Worm (Caenorhabditis elegans) whole organism, young adult: ENCODE measurements around the gene erfa-3.

ENCODE experiments used
- B0261.1 ChIP-seq: sonication (generic microtip); optimal IDR thresholded peaks from 2 replicates; lab custom pipeline; 2016; ENCODE audit warnings: mild to moderate bottlenecking, missing genetic modification characterization, moderate library complexity, missing compliant biosample characterization
- B0336.3 ChIP-seq: fragments of 200-800 bp; sonication (Bioruptor generic); IDR thresholded peaks from 2 replicates; pipeline ENCODE4 v1.3.6; 2022; ENCODE audit warnings: missing genetic modification characterization, missing compliant biosample characterization
- C06A6.2 ChIP-seq: fragments of 200-800 bp; sonication (Bioruptor generic); conservative IDR thresholded peaks from 2 replicates; pipeline ENCODE4 v1.3.6; 2022; ENCODE audit warnings: missing genetic modification characterization, missing compliant biosample characterization
- D2030.7 ChIP-seq: fragments of 200-800 bp; sonication (Bioruptor generic); IDR thresholded peaks from 2 replicates; pipeline ENCODE4 v1.3.6; 2022; ENCODE audit warnings: missing genetic modification reagents, missing genetic modification characterization, missing compliant biosample characterization
- F10E7.11 ChIP-seq: sonication (generic microtip); optimal IDR thresholded peaks from 2 replicates; lab custom pipeline; 2017; ENCODE audit warnings: mild to moderate bottlenecking, missing genetic modification characterization, moderate library complexity, missing compliant biosample characterization
- F33H1.4 ChIP-seq: fragments of 200-800 bp; sonication (Bioruptor generic); IDR thresholded peaks from 2 replicates; pipeline ENCODE4 v1.3.6; 2022; ENCODE audit warnings: missing genetic modification reagents, missing genetic modification characterization, missing compliant biosample characterization
- F49E8.2 ChIP-seq: sonication (generic microtip); optimal IDR thresholded peaks from 3 replicates; lab custom pipeline; 2017; ENCODE audit warnings: missing genetic modification characterization, mild to moderate bottlenecking, missing compliant biosample characterization, antibody characterized with exemption, moderate library complexity; ENCODE audit not compliant: insufficient read depth
- F57A8.1 ChIP-seq: fragments of 200-800 bp; sonication (Bioruptor generic); optimal IDR thresholded peaks from 2 replicates; lab custom pipeline; 2018; ENCODE audit warnings: mild to moderate bottlenecking, missing genetic modification characterization, moderate library complexity, missing compliant biosample characterization
- K12H6.12 ChIP-seq: fragments of 200-800 bp; sonication (Bioruptor generic); optimal IDR thresholded peaks from 2 replicates; lab custom pipeline; 2018; ENCODE audit warnings: mild to moderate bottlenecking, missing genetic modification characterization, missing compliant biosample characterization
- T07F8.4 ChIP-seq: sonication (generic microtip); optimal IDR thresholded peaks from 2 replicates; lab custom pipeline; 2016; ENCODE audit warnings: mild to moderate bottlenecking, missing genetic modification characterization, moderate library complexity, missing compliant biosample characterization
- Y67H2A.10 ChIP-seq: fragments of 200-800 bp; sonication (Bioruptor generic); conservative IDR thresholded peaks from 2 replicates; pipeline ENCODE4 v1.3.6; 2022; ENCODE audit warnings: missing genetic modification reagents, missing genetic modification characterization, missing compliant biosample characterization
- aptf-2 ChIP-seq: fragments of 200-800 bp; sonication (Bioruptor generic); conservative IDR thresholded peaks from 2 replicates; pipeline ENCODE4 v1.3.6; 2022; ENCODE audit warnings: missing genetic modification reagents, missing genetic modification characterization, missing compliant biosample characterization
- atf-7 ChIP-seq: sonication (generic microtip); optimal IDR thresholded peaks from 2 replicates; lab custom pipeline; 2017; ENCODE audit warnings: mild to moderate bottlenecking, missing genetic modification characterization, missing compliant biosample characterization
- athp-1 ChIP-seq: sonication (generic microtip); optimal IDR thresholded peaks from 2 replicates; lab custom pipeline; 2017; ENCODE audit warnings: mild to moderate bottlenecking, missing genetic modification characterization, missing compliant biosample characterization
- ceh-100 ChIP-seq: fragments of 200-800 bp; sonication (Bioruptor generic); IDR thresholded peaks from 2 replicates; pipeline ENCODE4 v1.3.6; 2022; ENCODE audit warnings: missing genetic modification reagents, missing genetic modification characterization, missing compliant biosample characterization
- ceh-40 ChIP-seq: fragments of 200-800 bp; sonication (Bioruptor generic); IDR thresholded peaks from 2 replicates; pipeline ENCODE4 v1.3.6; 2022; ENCODE audit warnings: missing genetic modification characterization, missing compliant biosample characterization
- dox-1 ChIP-seq: fragments of 200-800 bp; sonication (Bioruptor generic); IDR thresholded peaks from 2 replicates; pipeline ENCODE4 v1.3.6; 2022; ENCODE audit warnings: missing genetic modification reagents, missing genetic modification characterization, missing compliant biosample characterization
- dpff-1 ChIP-seq: sonication (generic microtip); optimal IDR thresholded peaks from 2 replicates; lab custom pipeline; 2017; ENCODE audit warnings: mild to moderate bottlenecking, missing genetic modification characterization, missing compliant biosample characterization
- egrh-3 ChIP-seq: fragments of 200-800 bp; sonication (Bioruptor generic); IDR thresholded peaks from 2 replicates; pipeline ENCODE4 v1.3.6; 2022; ENCODE audit warnings: missing genetic modification reagents, missing genetic modification characterization, missing compliant biosample characterization
- fkh-3 ChIP-seq: sonication (generic microtip); optimal IDR thresholded peaks from 2 replicates; lab custom pipeline; 2016; ENCODE audit warnings: mild to moderate bottlenecking, missing genetic modification characterization, missing compliant biosample characterization
- hlh-26 ChIP-seq: fragments of 200-800 bp; sonication (Bioruptor generic); conservative IDR thresholded peaks from 2 replicates; pipeline ENCODE4 v1.3.6; 2022; ENCODE audit warnings: missing genetic modification reagents, missing genetic modification characterization, missing compliant biosample characterization
- hmg-1.2 ChIP-seq: fragments of 200-800 bp; sonication (Bioruptor generic); IDR thresholded peaks from 2 replicates; pipeline ENCODE4 v1.3.6; 2022; ENCODE audit warnings: missing genetic modification reagents, missing genetic modification characterization, missing compliant biosample characterization
- hsf-1 ChIP-seq: fragments of 200-800 bp; sonication (Bioruptor generic); IDR thresholded peaks from 2 replicates; pipeline ENCODE4 v1.3.6; 2022; ENCODE audit warnings: missing genetic modification reagents, missing genetic modification characterization, missing compliant biosample characterization
- lin-35 ChIP-seq, 3 experiments: fragments of 150-350 bp in 2 of 3; sonication (generic microtip) in 1 of 3; optimal IDR thresholded peaks; 2 replicates each; lab custom pipeline; 2014 to 2018; ENCODE audit warnings: missing biosample characterization in 3 of 3, missing genetic modification characterization in 3 of 3, missing genetic modification reagents in 3 of 3
- lin-40 ChIP-seq: sonication (generic microtip); optimal IDR thresholded peaks from 2 replicates; lab custom pipeline; 2016; ENCODE audit warnings: missing genetic modification characterization, mild to moderate bottlenecking, missing compliant biosample characterization, missing genotype, missing genetic modification reagents
- lin-54 ChIP-seq: fragments of 200-800 bp; sonication (Bioruptor generic); optimal IDR thresholded peaks from 2 replicates; lab custom pipeline; 2018; ENCODE audit warnings: mild to moderate bottlenecking, missing genetic modification characterization, missing compliant biosample characterization
- lsl-1 ChIP-seq: fragments of 200-800 bp; sonication (Bioruptor generic); optimal IDR thresholded peaks from 2 replicates; lab custom pipeline; 2018; ENCODE audit warnings: mild to moderate bottlenecking, missing genetic modification characterization, moderate library complexity, missing compliant biosample characterization
- madf-10 ChIP-seq: sonication (generic microtip); optimal IDR thresholded peaks from 2 replicates; lab custom pipeline; 2016; ENCODE audit warnings: mild to moderate bottlenecking, missing genetic modification characterization, missing compliant biosample characterization
- madf-8 ChIP-seq: fragments of 200-800 bp; sonication (Bioruptor generic); conservative IDR thresholded peaks from 2 replicates; pipeline ENCODE4 v1.3.6; 2022; ENCODE audit warnings: missing genetic modification reagents, missing genetic modification characterization, missing compliant biosample characterization
- nfya-1 ChIP-seq: sonication (generic microtip); optimal IDR thresholded peaks from 2 replicates; lab custom pipeline; 2017; ENCODE audit warnings: antibody characterized with exemption, missing compliant biosample characterization, missing genetic modification characterization, borderline replicate concordance; ENCODE audit not compliant: insufficient read depth
- nhr-179 ChIP-seq: sonication (generic microtip); optimal IDR thresholded peaks from 2 replicates; lab custom pipeline; 2016; ENCODE audit warnings: mild to moderate bottlenecking, missing genetic modification characterization, missing compliant biosample characterization
- nhr-27 ChIP-seq: fragments of 200-800 bp; sonication (Bioruptor generic); optimal IDR thresholded peaks from 2 replicates; lab custom pipeline; 2018; ENCODE audit warnings: mild to moderate bottlenecking, missing genetic modification characterization, moderate library complexity, missing compliant biosample characterization
- nhr-90 ChIP-seq: sonication (generic microtip); optimal IDR thresholded peaks from 2 replicates; lab custom pipeline; 2016; ENCODE audit warnings: missing genotype, mild to moderate bottlenecking, missing genetic modification characterization, missing compliant biosample characterization
- rcor-1 ChIP-seq: fragments of 200-800 bp; sonication (Bioruptor generic); IDR thresholded peaks from 2 replicates; pipeline ENCODE4 v1.3.6; 2022; ENCODE audit warnings: missing genetic modification reagents, missing genetic modification characterization, missing compliant biosample characterization
- sdz-38 ChIP-seq: sonication (generic microtip); optimal IDR thresholded peaks from 2 replicates; lab custom pipeline; 2016; ENCODE audit warnings: missing genotype, missing genetic modification characterization, missing compliant biosample characterization
- sea-2 ChIP-seq: fragments of 200-800 bp; sonication (Bioruptor generic); IDR thresholded peaks from 2 replicates; pipeline ENCODE4 v1.3.6; 2022; ENCODE audit warnings: missing genetic modification characterization, missing compliant biosample characterization
- snpc-1.1 ChIP-seq: sonication (generic microtip); optimal IDR thresholded peaks from 2 replicates; lab custom pipeline; 2017; ENCODE audit warnings: missing genetic modification characterization, mild to moderate bottlenecking, missing compliant biosample characterization, antibody characterized with exemption, moderate library complexity, missing genotype, missing genetic modification reagents; ENCODE audit not compliant: insufficient read depth
- snpc-3.4 ChIP-seq: sonication (generic microtip); optimal IDR thresholded peaks from 2 replicates; lab custom pipeline; 2017; ENCODE audit warnings: missing genetic modification characterization, mild to moderate bottlenecking, missing compliant biosample characterization, antibody characterized with exemption, moderate library complexity, missing genotype, missing genetic modification reagents
- somi-1 ChIP-seq: fragments of 200-800 bp; sonication (Bioruptor generic); optimal IDR thresholded peaks from 2 replicates; lab custom pipeline; 2018; ENCODE audit warnings: mild to moderate bottlenecking, missing genetic modification characterization, missing compliant biosample characterization
- tbx-9 ChIP-seq: sonication (generic microtip); optimal IDR thresholded peaks from 2 replicates; lab custom pipeline; 2016; ENCODE audit warnings: borderline replicate concordance, missing genetic modification characterization, inconsistent platforms, missing compliant biosample characterization
- tlf-1 ChIP-seq: fragments of 200-800 bp; sonication (Bioruptor generic); optimal IDR thresholded peaks from 2 replicates; lab custom pipeline; 2018; ENCODE audit warnings: mild to moderate bottlenecking, missing genetic modification characterization, missing compliant biosample characterization
- xnd-1 ChIP-seq: sonication (generic microtip); optimal IDR thresholded peaks from 2 replicates; lab custom pipeline; 2016; ENCODE audit warnings: missing genotype, missing genetic modification reagents, missing genetic modification characterization, missing compliant biosample characterization
- zfh-2 ChIP-seq: fragments of 200-800 bp; sonication (Bioruptor generic); conservative IDR thresholded peaks from 2 replicates; pipeline ENCODE4 v1.3.6; 2022; ENCODE audit warnings: missing genetic modification reagents, missing genetic modification characterization, missing compliant biosample characterization
- ztf-18 ChIP-seq: sonication (generic microtip); optimal IDR thresholded peaks from 2 replicates; lab custom pipeline; 2016; ENCODE audit warnings: missing genotype, mild to moderate bottlenecking, missing genetic modification characterization, missing compliant biosample characterization
- ztf-22 ChIP-seq: fragments of 200-800 bp; sonication (Bioruptor generic); optimal IDR thresholded peaks from 2 replicates; lab custom pipeline; 2018; ENCODE audit warnings: mild to moderate bottlenecking, missing genetic modification characterization, moderate library complexity, missing compliant biosample characterization
- ztf-26 ChIP-seq: sonication (generic microtip); optimal IDR thresholded peaks from 2 replicates; lab custom pipeline; 2017; ENCODE audit warnings: missing genetic modification characterization, missing compliant biosample characterization

Gene erfa-3

ce11 chrV:11078104-11078724 is 34.7 kb downstream of the erfa-3 start, which contains the start of gene act-2 (continued):
- TF ChIP-seq dox-1 (GFP tag; lab: Robert Waterston, UW) = peak; percentile 93
- TF ChIP-seq F10E7.11 (tag; lab: Kevin White, UChicago) = no peak
- peak; percentile 54 to 72 (median 65) for TF ChIP-seq lin-35 (GFP tag; optimal IDR thresholded peaks at IDR 0.05; lab: Kevin White, UChicago)
- TF ChIP-seq lsl-1 (GFP tag; lab: Kevin White, UChicago) = peak; percentile 55
- peak; percentile 40; the same call in 1 of the 2 replicates for TF ChIP-seq hmg-1.2 (GFP tag; lab: Robert Waterston, UW)
- TF ChIP-seq Y67H2A.10 = no peak
- TF ChIP-seq tlf-1 (GFP tag; lab: Kevin White, UChicago) = peak; percentile 55
- 0 out of 2 replicates have a peak, but pooled peaks have one; percentile 46 for TF ChIP-seq aptf-2 (GFP tag; lab: Robert Waterston, UW)
- peak; percentile 20 for TF ChIP-seq snpc-1.1
- TF ChIP-seq F57A8.1 (GFP tag; lab: Kevin White, UChicago) = no peak
- TF ChIP-seq hlh-26 = no peak
- TF ChIP-seq nhr-27 (tag; lab: Kevin White, UChicago) = no peak
- peak; percentile 82 for TF ChIP-seq F49E8.2 (tag; lab: Kevin White, UChicago)
- peak; percentile 93 for TF ChIP-seq lin-54 (GFP tag; lab: Kevin White, UChicago)
- peak; percentile 70 for TF ChIP-seq rcor-1
- no peak for TF ChIP-seq ztf-22 (GFP tag; lab: Kevin White, UChicago)
- peak; percentile 3 for TF ChIP-seq K12H6.12 (tag; lab: Kevin White, UChicago)
- TF ChIP-seq nhr-179 (tag; lab: Kevin White, UChicago) = no peak
- TF ChIP-seq ztf-26 (tag; lab: Kevin White, UChicago) = peak; percentile 55
- no peak for TF ChIP-seq nfya-1 (tag; lab: Kevin White, UChicago)
- TF ChIP-seq lin-40 (tag; lab: Kevin White, UChicago) = peak; percentile 38
- TF ChIP-seq B0336.3 = no peak; the same call in 1 of the 2 replicates
- TF ChIP-seq hsf-1 = peak; percentile 99
- peak; percentile 66 for TF ChIP-seq xnd-1 (tag; lab: Kevin White, UChicago)

- TF ChIP-seq egrh-3 (GFP tag; lab: Robert Waterston, UW) (no peak), atf-7 (tag; lab: Kevin White, UChicago) (peak; percentile 70), nhr-27 (tag; lab: Kevin White, UChicago) (no peak), ztf-18 (tag; lab: Kevin White, UChicago) (no peak), madf-10 (tag; lab: Kevin White, UChicago) (peak; percentile 31), F49E8.2 (tag; lab: Kevin White, UChicago) (peak; percentile 96), nhr-90 (tag; lab: Kevin White, UChicago) (peak; percentile 15), madf-8 (peak; percentile 9; the same call in 1 of the 2 replicates), F33H1.4 (GFP tag; lab: Robert Waterston, UW) (peak; percentile 24), ceh-100 (peak; percentile 71), dpff-1 (no peak), ceh-40 (GFP tag; lab: Robert Waterston, UW) (0 out of 2 replicates have a peak, but pooled peaks have one; percentile 32), tbx-9 (tag; lab: Kevin White, UChicago) (no peak), B0261.1 (tag; lab: Kevin White, UChicago) (no peak), somi-1 (GFP tag; lab: Kevin White, UChicago) (peak; percentile 12), sea-2 (GFP tag; lab: Robert Waterston, UW) (no peak), T07F8.4 (peak; percentile 81), hmg-1.2 (GFP tag; lab: Robert Waterston, UW) (peak; percentile 34; the same call in 1 of the 2 replicates), sdz-38 (tag; lab: Kevin White, UChicago) (no peak), D2030.7 (GFP tag; lab: Robert Waterston, UW) (0 out of 2 replicates have a peak, but pooled peaks have one; percentile 30), C06A6.2 (GFP tag; lab: Robert Waterston, UW) (no peak), zfh-2 (GFP tag; lab: Robert Waterston, UW) (no peak), snpc-3.4 (tag; lab: Kevin White, UChicago) (peak; percentile 81), athp-1 (tag; lab: Kevin White, UChicago) (peak; percentile 72), fkh-3 (tag; lab: Kevin White, UChicago) (no peak)
These were observed 36.5 kb downstream of the erfa-3 start for ce11 chrV:11076403-11076802.
